Fruit fly (Drosophila melanogaster): ENCODE measurements around the gene CG7523.

Gene CG7523

dm6 chr3R:17709623-17710145 lies 39.0 kb upstream of the CG7523 start:
- TF ChIP-seq Sin3A (optimal IDR thresholded peaks at IDR 0.05) (no peak), h (optimal IDR thresholded peaks at IDR 0.05) (no peak), Myc (optimal IDR thresholded peaks at IDR 0.05) (no peak), psq (optimal IDR thresholded peaks at IDR 0.05) (no peak), insv (optimal IDR thresholded peaks at IDR 0.05) (no peak), ttk (optimal IDR thresholded peaks at IDR 0.05) (no peak)

dm6 chr3R:17708778-17709476 lies 38.2 kb upstream of the CG7523 start:
- no peak for TF ChIP-seq insv (optimal IDR thresholded peaks at IDR 0.05)
- TF ChIP-seq Sin3A (optimal IDR thresholded peaks at IDR 0.05), result no peak
- no peak for TF ChIP-seq Myc (optimal IDR thresholded peaks at IDR 0.05)
- TF ChIP-seq h (optimal IDR thresholded peaks at IDR 0.05), result no peak
- TF ChIP-seq ttk (optimal IDR thresholded peaks at IDR 0.05), result no peak
- no peak for TF ChIP-seq psq (optimal IDR thresholded peaks at IDR 0.05)

DNA sequence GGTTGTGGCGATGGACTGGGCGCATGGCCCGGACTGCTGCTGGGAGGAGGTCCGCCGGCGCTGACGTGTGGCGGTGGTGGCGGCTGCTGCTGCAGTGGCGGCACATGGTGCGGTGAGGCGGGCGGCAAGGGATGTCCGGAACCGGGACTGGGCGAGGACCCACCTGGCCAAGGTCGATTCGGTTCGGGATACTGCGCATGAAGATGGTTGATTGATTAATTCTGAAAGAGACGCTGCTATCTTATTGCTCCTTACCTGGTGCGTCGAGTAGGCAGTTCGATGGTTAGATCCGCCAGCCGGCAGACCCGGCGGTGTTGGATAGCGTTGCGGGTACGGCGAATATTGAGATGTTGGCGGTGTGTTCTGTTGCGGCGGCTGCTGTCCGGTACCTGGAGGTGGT lies 37.1 kb upstream of the CG7523 start:
- TF ChIP-seq h (optimal IDR thresholded peaks at IDR 0.05) (no peak), insv (optimal IDR thresholded peaks at IDR 0.05) (no peak), psq (optimal IDR thresholded peaks at IDR 0.05) (no peak), ttk (optimal IDR thresholded peaks at IDR 0.05) (no peak), Myc (optimal IDR thresholded peaks at IDR 0.05) (no peak), Sin3A (optimal IDR thresholded peaks at IDR 0.05) (no peak)

DNA sequence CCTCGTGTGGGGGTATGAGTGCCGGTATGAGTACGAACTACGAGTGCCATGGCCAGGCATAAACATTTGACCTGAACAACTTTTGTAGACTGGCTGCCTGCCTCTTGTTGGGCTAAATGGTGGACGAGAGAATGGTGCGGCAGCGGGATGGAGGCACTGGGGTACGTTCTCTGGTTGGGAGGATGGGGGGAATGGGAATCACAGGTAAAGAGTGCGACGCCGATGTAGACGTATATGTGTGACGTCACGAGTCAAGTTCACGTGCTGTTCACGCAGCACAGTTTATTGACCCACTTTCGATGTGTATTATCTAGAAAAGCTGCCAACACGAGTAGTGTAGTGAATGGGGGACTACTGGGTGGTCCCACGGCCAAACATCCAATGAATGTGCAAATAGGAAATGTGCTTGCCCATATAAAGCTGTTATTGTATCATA lies 36.3 kb upstream of the CG7523 start:
- TF ChIP-seq ttk (optimal IDR thresholded peaks at IDR 0.05) (no peak), psq (optimal IDR thresholded peaks at IDR 0.05) (no peak), Myc (optimal IDR thresholded peaks at IDR 0.05) (no peak), insv (optimal IDR thresholded peaks at IDR 0.05) (no peak), Sin3A (optimal IDR thresholded peaks at IDR 0.05) (no peak), h (optimal IDR thresholded peaks at IDR 0.05) (no peak)

DNA sequence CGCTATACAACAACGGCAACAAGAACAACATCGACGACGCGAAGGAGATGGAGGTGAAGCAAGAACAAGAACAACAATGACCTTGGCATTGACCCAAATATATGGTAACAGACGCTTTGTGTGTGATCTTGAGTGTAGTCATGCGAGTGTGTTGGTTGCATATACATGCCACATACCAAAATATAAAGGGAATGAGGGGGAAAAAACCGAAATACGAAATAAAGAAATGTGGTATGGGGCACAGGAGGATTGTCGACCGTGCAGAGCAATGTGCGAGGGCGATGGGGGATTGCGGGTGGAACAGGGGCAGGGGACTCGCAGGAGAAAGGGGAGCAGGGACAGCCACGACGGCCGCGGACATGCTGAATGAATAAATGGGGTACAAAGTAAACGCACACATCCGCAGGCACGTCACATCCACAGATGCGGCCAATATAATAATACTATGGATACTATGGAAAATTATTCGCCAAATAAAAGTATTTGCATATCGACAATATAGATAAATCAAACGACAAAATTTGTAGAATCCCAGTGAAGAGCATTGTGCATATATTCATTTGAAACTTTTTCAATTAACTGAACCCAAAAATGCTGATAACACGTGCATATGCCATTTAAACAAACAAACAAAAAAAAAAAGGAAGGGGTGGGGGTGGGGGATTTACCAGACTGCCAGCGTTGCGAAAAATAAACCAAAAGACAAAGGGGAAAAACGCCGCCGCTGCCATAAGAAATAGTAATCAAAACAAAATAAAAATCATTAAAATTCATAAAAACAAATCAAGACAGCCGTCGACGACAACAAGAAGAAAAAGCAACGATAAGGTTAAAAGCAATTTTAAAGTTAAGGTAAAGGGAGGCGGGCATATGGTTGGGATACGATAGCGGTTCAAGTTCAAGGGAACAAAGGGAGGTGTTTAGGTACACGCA lies 35.5 kb upstream of the CG7523 start:
- no peak for TF ChIP-seq h (optimal IDR thresholded peaks at IDR 0.05)
- TF ChIP-seq Sin3A (optimal IDR thresholded peaks at IDR 0.05), result no peak
- no peak for TF ChIP-seq Myc (optimal IDR thresholded peaks at IDR 0.05)
- TF ChIP-seq psq (optimal IDR thresholded peaks at IDR 0.05), result no peak
- TF ChIP-seq insv (optimal IDR thresholded peaks at IDR 0.05), result no peak
- TF ChIP-seq ttk (optimal IDR thresholded peaks at IDR 0.05), result no peak

dm6 chr3R:17705140-17705539 lies 34.4 kb upstream of the CG7523 start:
- TF ChIP-seq Myc (optimal IDR thresholded peaks at IDR 0.05) (no peak), insv (optimal IDR thresholded peaks at IDR 0.05) (no peak), ttk (optimal IDR thresholded peaks at IDR 0.05) (no peak), psq (optimal IDR thresholded peaks at IDR 0.05) (no peak), Sin3A (optimal IDR thresholded peaks at IDR 0.05) (no peak), h (optimal IDR thresholded peaks at IDR 0.05) (no peak)

- TF ChIP-seq ttk (optimal IDR thresholded peaks at IDR 0.05), result no peak
- no peak for TF ChIP-seq h (optimal IDR thresholded peaks at IDR 0.05)
- no peak for TF ChIP-seq Myc (optimal IDR thresholded peaks at IDR 0.05)
- TF ChIP-seq insv (optimal IDR thresholded peaks at IDR 0.05), result no peak
- no peak for TF ChIP-seq psq (optimal IDR thresholded peaks at IDR 0.05)
- no peak for TF ChIP-seq Sin3A (optimal IDR thresholded peaks at IDR 0.05)
Measured at dm6 chr3R:17704538-17704854, 33.8 kb upstream of the CG7523 start.

DNA sequence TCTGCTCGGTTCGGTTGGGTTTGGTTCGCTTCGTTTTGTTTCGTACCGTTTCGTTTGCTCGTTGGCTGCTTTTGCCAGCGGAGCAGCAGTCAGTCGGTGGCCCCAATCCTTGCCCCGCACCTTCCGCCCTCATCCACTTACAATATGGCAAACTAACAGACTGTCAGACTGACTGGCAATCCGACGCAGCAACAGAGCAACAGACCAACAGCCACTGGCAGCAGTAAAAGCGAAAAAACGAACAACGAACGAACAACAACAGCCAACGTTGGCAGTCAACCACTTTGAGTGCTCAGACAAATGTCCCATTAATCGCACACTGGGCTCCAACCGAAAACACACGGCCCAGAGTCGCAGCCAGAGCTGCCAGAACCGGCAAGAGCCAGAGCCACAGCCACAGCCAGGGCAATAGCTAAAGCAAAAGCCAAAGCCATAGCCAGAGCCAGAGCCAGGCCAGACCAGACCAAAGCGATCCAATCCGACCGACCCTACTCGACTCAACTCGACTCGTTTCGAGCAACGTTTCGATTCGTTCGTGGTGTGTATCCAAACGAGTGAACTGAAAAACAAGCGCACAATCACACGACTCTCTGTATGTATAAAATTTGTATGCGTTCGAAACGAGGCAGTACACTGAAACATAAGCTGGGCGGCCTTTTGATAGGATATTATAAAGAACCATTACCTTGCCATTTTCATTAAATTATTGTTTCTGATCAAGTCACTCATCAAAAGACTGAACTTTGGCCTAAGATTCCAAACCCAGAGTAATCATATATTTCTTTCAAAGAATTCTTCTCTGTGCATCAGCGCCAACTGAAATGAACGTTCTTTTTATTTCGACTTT lies 33.2 kb upstream of the CG7523 start:
- TF ChIP-seq Myc (optimal IDR thresholded peaks at IDR 0.05) (no peak), insv (optimal IDR thresholded peaks at IDR 0.05) (no peak), Sin3A (optimal IDR thresholded peaks at IDR 0.05) (no peak), h (optimal IDR thresholded peaks at IDR 0.05) (no peak), psq (optimal IDR thresholded peaks at IDR 0.05) (no peak), ttk (optimal IDR thresholded peaks at IDR 0.05) (no peak)

DNA sequence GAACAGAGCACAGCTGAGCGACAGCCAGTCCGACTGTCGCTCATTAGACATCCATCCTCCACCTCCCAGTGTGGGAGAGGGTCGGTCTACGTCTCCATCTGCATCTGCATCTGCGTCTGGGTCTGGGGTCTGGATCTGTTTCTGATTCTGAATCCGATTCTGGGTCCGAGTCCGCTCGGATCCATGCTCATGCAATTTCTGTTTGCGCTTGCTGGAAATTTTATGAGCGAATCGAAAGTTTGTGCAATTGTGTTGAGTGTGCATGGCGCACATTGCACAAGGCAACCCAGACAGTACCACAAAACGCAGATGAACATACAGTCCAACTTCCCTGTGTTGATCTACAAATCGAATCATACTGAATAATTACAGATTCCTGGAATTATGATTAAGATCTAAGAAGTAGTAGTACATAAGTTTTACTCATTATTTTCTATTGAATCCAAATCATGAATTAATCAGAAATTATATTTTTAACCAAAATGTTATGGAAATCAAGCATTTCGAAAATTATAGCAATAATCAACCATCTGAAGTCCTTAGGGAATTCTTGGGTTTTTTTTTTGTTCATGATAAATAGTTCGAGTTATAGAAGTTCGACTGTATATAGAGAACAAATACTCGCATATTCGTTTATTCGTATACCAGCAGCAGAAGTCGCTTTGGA lies 32.5 kb upstream of the CG7523 start:
- TF ChIP-seq psq (optimal IDR thresholded peaks at IDR 0.05), result no peak
- no peak for TF ChIP-seq Sin3A (optimal IDR thresholded peaks at IDR 0.05)
- TF ChIP-seq h (optimal IDR thresholded peaks at IDR 0.05), result no peak

DNA sequence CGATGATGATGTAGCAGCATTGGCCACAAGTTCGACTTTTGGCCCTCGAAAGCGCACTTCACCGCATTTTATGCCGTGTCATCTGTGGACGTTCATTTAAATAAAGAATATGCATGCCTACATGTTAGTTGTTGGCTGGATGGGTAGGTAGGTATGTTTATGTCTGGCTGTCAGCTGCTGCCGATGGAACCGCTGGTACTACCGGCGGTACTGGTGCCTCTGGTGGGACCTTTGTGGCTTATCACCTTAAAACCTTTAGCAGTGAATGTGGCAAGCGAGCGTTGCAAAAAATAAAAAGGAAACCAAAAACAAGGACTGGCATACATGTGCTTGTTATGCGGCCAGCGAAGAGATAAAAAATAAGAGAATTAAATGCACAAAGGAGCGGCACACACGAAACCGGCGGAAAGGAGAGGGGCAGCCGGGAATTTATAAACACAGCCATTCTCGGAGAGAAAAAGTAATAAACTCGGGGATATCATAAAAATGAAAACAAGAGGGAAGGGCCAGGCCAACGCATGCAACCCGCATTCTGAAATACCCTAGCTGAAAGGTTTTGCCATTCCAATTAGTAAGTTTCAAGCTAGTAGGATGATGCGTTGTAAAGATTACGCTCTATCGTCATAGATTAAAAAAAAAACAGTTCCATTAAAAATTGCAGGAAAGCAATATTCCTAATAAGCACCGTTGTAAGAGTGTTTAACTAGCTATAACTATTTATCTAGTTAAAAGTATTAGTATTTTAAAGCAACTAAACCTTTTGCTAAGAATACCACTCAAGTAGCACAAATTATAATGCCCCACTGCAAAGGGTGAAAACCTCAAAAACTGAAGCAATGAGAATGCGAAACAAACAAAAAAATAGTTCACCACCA lies 31.5 kb upstream of the CG7523 start:
- TF ChIP-seq ttk (optimal IDR thresholded peaks at IDR 0.05) (no peak), h (optimal IDR thresholded peaks at IDR 0.05) (no peak), Sin3A (optimal IDR thresholded peaks at IDR 0.05) (no peak), insv (optimal IDR thresholded peaks at IDR 0.05) (no peak), Myc (optimal IDR thresholded peaks at IDR 0.05) (no peak), psq (optimal IDR thresholded peaks at IDR 0.05) (no peak)
